Worm (Caenorhabditis elegans) whole organism, young adult: Measurements from ENCODE around the gene R12B2.13.

Source experiments
- B0261.1 ChIP-seq: sonication (generic microtip); optimal IDR thresholded peaks from 2 replicates; lab custom pipeline; 2016; ENCODE audit warnings: mild to moderate bottlenecking, missing genetic modification characterization, moderate library complexity, missing compliant biosample characterization
- B0336.3 ChIP-seq: fragments of 200-800 bp; sonication (Bioruptor generic); IDR thresholded peaks from 2 replicates; pipeline ENCODE4 v1.3.6; 2022; ENCODE audit warnings: missing genetic modification characterization, missing compliant biosample characterization
- C17E4.6 ChIP-seq: fragments of 200-800 bp; sonication (Bioruptor generic); IDR thresholded peaks from 2 replicates; pipeline ENCODE4 v1.3.6; 2022; ENCODE audit warnings: missing genetic modification reagents, missing genetic modification characterization, missing compliant biosample characterization
- F37B4.10 ChIP-seq: fragments of 200-800 bp; sonication (Bioruptor generic); IDR thresholded peaks from 2 replicates; pipeline ENCODE4 v1.3.6; 2022; ENCODE audit warnings: missing genetic modification characterization, missing compliant biosample characterization
- F49E8.2 ChIP-seq: sonication (generic microtip); optimal IDR thresholded peaks from 3 replicates; lab custom pipeline; 2017; ENCODE audit warnings: missing genetic modification characterization, mild to moderate bottlenecking, missing compliant biosample characterization, antibody characterized with exemption, moderate library complexity; ENCODE audit not compliant: insufficient read depth
- K11D2.4 ChIP-seq: fragments of 200-800 bp; sonication (Bioruptor generic); IDR thresholded peaks from 2 replicates; pipeline ENCODE4 v1.3.6; 2022; ENCODE audit warnings: missing genetic modification reagents, missing genetic modification characterization, missing compliant biosample characterization
- Y67H2A.10 ChIP-seq: fragments of 200-800 bp; sonication (Bioruptor generic); conservative IDR thresholded peaks from 2 replicates; pipeline ENCODE4 v1.3.6; 2022; ENCODE audit warnings: missing genetic modification reagents, missing genetic modification characterization, missing compliant biosample characterization
- Y79H2A.3 ChIP-seq: fragments of 200-800 bp; sonication (Bioruptor generic); conservative IDR thresholded peaks from 2 replicates; pipeline ENCODE4 v1.3.6; 2022; ENCODE audit warnings: missing genetic modification reagents, missing genetic modification characterization, missing compliant biosample characterization
- Y95B8A.8 ChIP-seq: fragments of 200-800 bp; sonication (Bioruptor generic); IDR thresholded peaks from 2 replicates; pipeline ENCODE4 v1.3.6; 2022; ENCODE audit warnings: missing genetic modification reagents, missing genetic modification characterization, missing compliant biosample characterization
- ZK185.1 ChIP-seq: sonication (generic microtip); optimal IDR thresholded peaks from 2 replicates; lab custom pipeline; 2016; ENCODE audit warnings: mild to moderate bottlenecking, missing genetic modification characterization, missing compliant biosample characterization; ENCODE audit not compliant: poor library complexity, severe bottlenecking
- ama-1 ChIP-seq, 3 experiments: fragments of 150-350 bp in 1 of 3; sonication (generic microtip) in 2 of 3; optimal IDR thresholded peaks; 2 replicates each; lab custom pipeline; 2014 to 2018; ENCODE audit warnings: missing biosample characterization in 2 of 3, missing genetic modification characterization in 2 of 3, missing genetic modification reagents in 2 of 3
- atf-7 ChIP-seq: sonication (generic microtip); optimal IDR thresholded peaks from 2 replicates; lab custom pipeline; 2017; ENCODE audit warnings: mild to moderate bottlenecking, missing genetic modification characterization, missing compliant biosample characterization
- cebp-1 ChIP-seq, 2 experiments: fragments of 200-800 bp in 1 of 2; sonication (Bioruptor generic) in 1 of 2; sonication (generic microtip) in 1 of 2; IDR thresholded peaks in 1 of 2; optimal IDR thresholded peaks in 1 of 2; 2 replicates each; pipeline versions ENCODE4 v1.3.6 to Lab custom; 2017 to 2022; ENCODE audit warnings: missing compliant biosample characterization in 2 of 2, missing genetic modification characterization in 2 of 2, mild to moderate bottlenecking in 1 of 2, missing genetic modification reagents in 1 of 2, moderate library complexity in 1 of 2
- ceh-91 ChIP-seq: fragments of 200-800 bp; sonication (Bioruptor generic); IDR thresholded peaks from 2 replicates; pipeline ENCODE4 v1.3.6; 2022; ENCODE audit warnings: missing genetic modification reagents, missing genetic modification characterization, missing compliant biosample characterization
- die-1 ChIP-seq: sonication (generic microtip); optimal IDR thresholded peaks from 2 replicates; lab custom pipeline; 2016; ENCODE audit warnings: missing genotype, mild to moderate bottlenecking, missing genetic modification characterization, missing compliant biosample characterization
- dox-1 ChIP-seq: fragments of 200-800 bp; sonication (Bioruptor generic); IDR thresholded peaks from 2 replicates; pipeline ENCODE4 v1.3.6; 2022; ENCODE audit warnings: missing genetic modification reagents, missing genetic modification characterization, missing compliant biosample characterization
- dpl-1 ChIP-seq: fragments of 150-350 bp; optimal IDR thresholded peaks from 2 replicates; lab custom pipeline; 2014; ENCODE audit warnings: missing biosample characterization, missing genetic modification reagents, missing genetic modification characterization
- egl-18 ChIP-seq: fragments of 200-800 bp; sonication (Bioruptor generic); IDR thresholded peaks from 2 replicates; pipeline ENCODE4 v1.3.6; 2022; ENCODE audit warnings: missing genetic modification reagents, missing genetic modification characterization, missing compliant biosample characterization
- egl-44 ChIP-seq: fragments of 200-800 bp; sonication (Bioruptor generic); IDR thresholded peaks from 2 replicates; pipeline ENCODE4 v1.3.6; 2022; ENCODE audit warnings: missing genetic modification reagents, missing genetic modification characterization, missing compliant biosample characterization
- ets-4 ChIP-seq: fragments of 200-800 bp; sonication (Bioruptor generic); optimal IDR thresholded peaks from 2 replicates; lab custom pipeline; 2018; ENCODE audit warnings: mild to moderate bottlenecking, missing genetic modification characterization, missing compliant biosample characterization
- gei-17 ChIP-seq: fragments of 200-800 bp; sonication (Bioruptor generic); optimal IDR thresholded peaks from 2 replicates; lab custom pipeline; 2018; ENCODE audit warnings: mild to moderate bottlenecking, missing genetic modification characterization, missing compliant biosample characterization
- let-526 ChIP-seq: fragments of 200-800 bp; sonication (Bioruptor generic); IDR thresholded peaks from 2 replicates; pipeline ENCODE4 v1.3.6; 2022; ENCODE audit warnings: missing genetic modification reagents, missing genetic modification characterization, missing compliant biosample characterization
- lin-26 ChIP-seq: fragments of 200-800 bp; sonication (Bioruptor generic); IDR thresholded peaks from 2 replicates; pipeline ENCODE4 v1.3.6; 2022; ENCODE audit warnings: missing genetic modification reagents, missing genetic modification characterization, missing compliant biosample characterization
- lir-1 ChIP-seq: fragments of 200-800 bp; sonication (Bioruptor generic); conservative IDR thresholded peaks from 2 replicates; pipeline ENCODE4 v1.3.6; 2022; ENCODE audit warnings: missing genetic modification reagents, missing genetic modification characterization, missing compliant biosample characterization
- madf-10 ChIP-seq: sonication (generic microtip); optimal IDR thresholded peaks from 2 replicates; lab custom pipeline; 2016; ENCODE audit warnings: mild to moderate bottlenecking, missing genetic modification characterization, missing compliant biosample characterization
- madf-3 ChIP-seq: fragments of 200-800 bp; sonication (Bioruptor generic); IDR thresholded peaks from 2 replicates; pipeline ENCODE4 v1.3.6; 2022; ENCODE audit warnings: missing genetic modification reagents, missing genetic modification characterization, missing compliant biosample characterization
- madf-6 ChIP-seq: fragments of 200-800 bp; sonication (Bioruptor generic); IDR thresholded peaks from 2 replicates; pipeline ENCODE4 v1.3.6; 2022; ENCODE audit warnings: missing genetic modification reagents, missing genetic modification characterization, missing compliant biosample characterization
- mxl-1 ChIP-seq: sonication (generic microtip); optimal IDR thresholded peaks from 2 replicates; lab custom pipeline; 2016; ENCODE audit warnings: missing genetic modification characterization, missing compliant biosample characterization
- nfya-1 ChIP-seq: sonication (generic microtip); optimal IDR thresholded peaks from 2 replicates; lab custom pipeline; 2017; ENCODE audit warnings: antibody characterized with exemption, missing compliant biosample characterization, missing genetic modification characterization, borderline replicate concordance; ENCODE audit not compliant: insufficient read depth
- snpc-4 ChIP-seq, 5 experiments: fragments of 150-350 bp in 1 of 5; sonication (generic microtip) in 4 of 5; optimal IDR thresholded peaks; 2 replicates each; lab custom pipeline; 2014 to 2018; ENCODE audit warnings: missing genetic modification characterization in 5 of 5, missing biosample characterization in 3 of 5, antibody characterized with exemption in 2 of 5, mild to moderate bottlenecking in 2 of 5, missing compliant biosample characterization in 2 of 5, missing genotype in 2 of 5, moderate library complexity in 2 of 5, missing genetic modification reagents in 1 of 5
- tlf-1 ChIP-seq: fragments of 200-800 bp; sonication (Bioruptor generic); optimal IDR thresholded peaks from 2 replicates; lab custom pipeline; 2018; ENCODE audit warnings: mild to moderate bottlenecking, missing genetic modification characterization, missing compliant biosample characterization
- zfh-2 ChIP-seq: fragments of 200-800 bp; sonication (Bioruptor generic); conservative IDR thresholded peaks from 2 replicates; pipeline ENCODE4 v1.3.6; 2022; ENCODE audit warnings: missing genetic modification reagents, missing genetic modification characterization, missing compliant biosample characterization
- ztf-25 ChIP-seq: fragments of 200-800 bp; sonication (Bioruptor generic); IDR thresholded peaks from 2 replicates; pipeline ENCODE4 v1.3.6; 2022; ENCODE audit warnings: missing genetic modification reagents, missing genetic modification characterization, missing compliant biosample characterization
- ztf-26 ChIP-seq: sonication (generic microtip); optimal IDR thresholded peaks from 2 replicates; lab custom pipeline; 2017; ENCODE audit warnings: missing genetic modification characterization, missing compliant biosample characterization
- ztf-3 ChIP-seq: fragments of 200-800 bp; sonication (Bioruptor generic); optimal IDR thresholded peaks from 2 replicates; lab custom pipeline; 2018; ENCODE audit warnings: mild to moderate bottlenecking, missing genetic modification characterization, missing compliant biosample characterization

The R12B2.13 gene

ce11 chrIII:5828065-5828464 lies 5.2 kb downstream of the R12B2.13 start:
- TF ChIP-seq ZK185.1 (tag; lab: Kevin White, UChicago) (peak; percentile 0), ztf-3 (GFP tag; lab: Kevin White, UChicago) (no peak), cebp-1 (GFP tag; IDR thresholded peaks at IDR 0.05; lab: Robert Waterston, UW) (no peak), cebp-1 (tag; optimal IDR thresholded peaks at IDR 0.05; lab: Kevin White, UChicago) (peak; percentile 8), ztf-26 (no peak), ceh-91 (GFP tag; lab: Robert Waterston, UW) (no peak), snpc-4 (GFP tag; optimal IDR thresholded peaks at IDR 0.05; lab: Kevin White, UChicago) (no peak), snpc-4 (tag; optimal IDR thresholded peaks at IDR 0.05; lab: Kevin White, UChicago) (no peak), B0261.1 (tag; lab: Kevin White, UChicago) (no peak), Y95B8A.8 (GFP tag; lab: Robert Waterston, UW) (peak; percentile 50; the same call in 1 of the 2 replicates), dox-1 (GFP tag; lab: Robert Waterston, UW) (0 out of 2 replicates have a peak, but pooled peaks have one; percentile 5), C17E4.6 (no peak), K11D2.4 (GFP tag; lab: Robert Waterston, UW) (0 out of 2 replicates have a peak, but pooled peaks have one; percentile 14), egl-44 (GFP tag; lab: Robert Waterston, UW) (0 out of 2 replicates have a peak, but pooled peaks have one; percentile 12), lir-1 (GFP tag; lab: Robert Waterston, UW) (0 out of 2 replicates have a peak, but pooled peaks have one; percentile 5), madf-6 (GFP tag; lab: Robert Waterston, UW) (0 out of 2 replicates have a peak, but pooled peaks have one; percentile 6), B0336.3 (GFP tag; lab: Robert Waterston, UW) (peak; percentile 52; the same call in 1 of the 2 replicates), madf-3 (GFP tag; lab: Robert Waterston, UW) (peak; percentile 76), Y67H2A.10 (peak; percentile 43; the same call in 1 of the 2 replicates)
- TF ChIP-seq, all 124 proteins: peak for 11

ce11 chrIII:5826895-5827437 lies 6.3 kb downstream of the R12B2.13 start:
- TF ChIP-seq atf-7 (tag; lab: Kevin White, UChicago) = no peak
- no peak for TF ChIP-seq ama-1 (optimal IDR thresholded peaks at IDR 0.05; lab: Kevin White, UChicago)
- TF ChIP-seq ama-1 (GFP tag; optimal IDR thresholded peaks at IDR 0.05; lab: Kevin White, UChicago) = no peak
- TF ChIP-seq madf-10 = no peak
- TF ChIP-seq F37B4.10 (GFP tag; lab: Robert Waterston, UW) = 0 out of 2 replicates have a peak, but pooled peaks have one; percentile 30
- no peak for TF ChIP-seq die-1 (tag; lab: Kevin White, UChicago)
- TF ChIP-seq tlf-1 (GFP tag; lab: Kevin White, UChicago) = no peak
- TF ChIP-seq madf-6 (GFP tag; lab: Robert Waterston, UW) = no peak
- no peak for TF ChIP-seq Y79H2A.3 (GFP tag; lab: Robert Waterston, UW)
- TF ChIP-seq zfh-2 = 0 out of 2 replicates have a peak, but pooled peaks have one; percentile 40
- TF ChIP-seq mxl-1 (tag; lab: Kevin White, UChicago) = no peak
- TF ChIP-seq lin-26 (GFP tag; lab: Robert Waterston, UW) = no peak

ce11 chrIII:5824450-5824972 lies 8.8 kb downstream of the R12B2.13 start:
- TF ChIP-seq gei-17 (no peak), Y95B8A.8 (GFP tag; lab: Robert Waterston, UW) (no peak), ztf-25 (GFP tag; lab: Robert Waterston, UW) (no peak), F49E8.2 (tag; lab: Kevin White, UChicago) (no peak), ets-4 (GFP tag; lab: Kevin White, UChicago) (no peak), egl-18 (no peak), dpl-1 (GFP tag; lab: Kevin White, UChicago) (no peak), Y67H2A.10 (no peak), let-526 (GFP tag; lab: Robert Waterston, UW) (no peak), nfya-1 (tag; lab: Kevin White, UChicago) (no peak)
